Fruit fly (Drosophila melanogaster) whole organism, embryonic: ENCODE data around the gene akirin.

Source experiments
- Adf1 ChIP-seq: fragments of 200-800 bp; sonication (Bioruptor generic); IDR thresholded peaks from 2 replicates; pipeline ENCODE4 v1.3.6; 2022; ENCODE audit warnings: missing biosample characterization, missing genetic modification characterization
- Atf-2 ChIP-seq: fragments of 200-800 bp; sonication (Bioruptor generic); optimal IDR thresholded peaks from 2 replicates; lab custom pipeline; 2016; ENCODE audit warnings: missing biosample characterization, missing genetic modification characterization
- Atf6 ChIP-seq: fragments of 200-800 bp; sonication (Bioruptor generic); IDR thresholded peaks from 2 replicates; pipeline ENCODE4 v1.3.6; 2022; ENCODE audit warnings: missing biosample characterization, missing genetic modification characterization
- CG10321 ChIP-seq: fragments of 200-800 bp; sonication (Bioruptor generic); IDR thresholded peaks from 2 replicates; pipeline ENCODE4 v1.3.6; 2022; ENCODE audit warnings: missing biosample characterization, missing genetic modification characterization
- CG10979 ChIP-seq: fragments of 200-800 bp; sonication (Bioruptor generic); optimal IDR thresholded peaks from 2 replicates; lab custom pipeline; 2018; ENCODE audit warnings: missing biosample characterization, mild to moderate bottlenecking, missing genetic modification characterization, moderate library complexity
- CG12236 ChIP-seq: fragments of 200-800 bp; sonication (Bioruptor generic); optimal IDR thresholded peaks from 2 replicates; lab custom pipeline; 2016; ENCODE audit warnings: missing biosample characterization, missing genetic modification characterization
- CG14965 ChIP-seq: fragments of 200-800 bp; sonication (Bioruptor generic); optimal IDR thresholded peaks from 2 replicates; lab custom pipeline; 2016; ENCODE audit warnings: missing biosample characterization, missing genetic modification characterization, borderline replicate concordance
- CG1602 ChIP-seq: fragments of 200-800 bp; sonication (Bioruptor generic); optimal IDR thresholded peaks from 3 replicates; lab custom pipeline; 2016; ENCODE audit warnings: missing biosample characterization, missing genetic modification characterization
- CG1603 ChIP-seq: fragments of 200-800 bp; sonication (Bioruptor generic); optimal IDR thresholded peaks from 2 replicates; lab custom pipeline; 2019; ENCODE audit warnings: missing biosample characterization, mild to moderate bottlenecking, missing genetic modification characterization, moderate library complexity
- CG16815 ChIP-seq: fragments of 200-800 bp; sonication (Bioruptor generic); optimal IDR thresholded peaks from 3 replicates; lab custom pipeline; 2017; ENCODE audit warnings: missing biosample characterization, mild to moderate bottlenecking, missing genetic modification characterization
- CG17361 ChIP-seq: fragments of 200-800 bp; sonication (Bioruptor generic); IDR thresholded peaks from 3 replicates; pipeline ENCODE4 v1.3.6; 2022; ENCODE audit warnings: missing biosample characterization, missing genetic modification characterization
- CG18011 ChIP-seq: fragments of 200-800 bp; sonication (Bioruptor generic); optimal IDR thresholded peaks from 2 replicates; lab custom pipeline; 2017; ENCODE audit warnings: missing biosample characterization, missing genetic modification characterization, mild to moderate bottlenecking, moderate library complexity, missing genotype
- CG3065 ChIP-seq: fragments of 200-800 bp; sonication (Bioruptor generic); optimal IDR thresholded peaks from 2 replicates; lab custom pipeline; 2016; ENCODE audit warnings: missing biosample characterization, missing genetic modification characterization
- CG32532 ChIP-seq: fragments of 200-800 bp; sonication (Bioruptor generic); IDR thresholded peaks from 2 replicates; pipeline ENCODE4 v1.3.6; 2022; ENCODE audit warnings: missing biosample characterization, missing genetic modification characterization
- CG34422 ChIP-seq: fragments of 200-800 bp; sonication (Bioruptor generic); IDR thresholded peaks from 3 replicates; pipeline ENCODE4 v1.3.6; 2022; ENCODE audit warnings: missing biosample characterization, missing genetic modification characterization
- CG4282 ChIP-seq: fragments of 200-800 bp; sonication (Bioruptor generic); optimal IDR thresholded peaks from 2 replicates; lab custom pipeline; 2016; ENCODE audit warnings: missing biosample characterization, missing genetic modification characterization
- CG4424 ChIP-seq: fragments of 200-800 bp; sonication (Bioruptor generic); optimal IDR thresholded peaks from 3 replicates; lab custom pipeline; 2016; ENCODE audit warnings: missing biosample characterization, missing genetic modification characterization
- CG5953 ChIP-seq: fragments of 200-800 bp; sonication (Bioruptor generic); IDR thresholded peaks from 2 replicates; pipeline ENCODE4 v1.3.6; 2022; ENCODE audit warnings: missing biosample characterization, missing genetic modification characterization
- CG7839 ChIP-seq: fragments of 200-800 bp; sonication (Bioruptor generic); optimal IDR thresholded peaks from 3 replicates; lab custom pipeline; 2018; ENCODE audit warnings: missing biosample characterization, mild to moderate bottlenecking, missing genetic modification characterization, moderate library complexity
- CG8290 ChIP-seq, 3 experiments: fragments of 200-800 bp; sonication (Bioruptor generic); optimal IDR thresholded peaks; 2 replicates each; lab custom pipeline; 2016 to 2019; ENCODE audit warnings: missing biosample characterization in 3 of 3, missing genetic modification characterization in 3 of 3, mild to moderate bottlenecking in 2 of 3, moderate library complexity in 1 of 3
- CG9797 ChIP-seq: fragments of 200-800 bp; sonication (Bioruptor generic); optimal IDR thresholded peaks from 3 replicates; lab custom pipeline; 2018; ENCODE audit warnings: missing biosample characterization, mild to moderate bottlenecking, missing genetic modification characterization
- CrebB ChIP-seq: fragments of 200-800 bp; sonication (Bioruptor generic); optimal IDR thresholded peaks from 3 replicates; lab custom pipeline; 2018; ENCODE audit warnings: missing biosample characterization, mild to moderate bottlenecking, missing genetic modification characterization
- Dek ChIP-seq: fragments of 200-800 bp; sonication (Bioruptor generic); optimal IDR thresholded peaks from 3 replicates; lab custom pipeline; 2019; ENCODE audit warnings: missing biosample characterization, mild to moderate bottlenecking, missing genetic modification characterization, moderate library complexity
- Dfd ChIP-seq, 2 experiments: fragments of >200 bp; optimal IDR thresholded peaks; 2 replicates each; lab custom pipeline; 2017; ENCODE audit warnings: missing biosample characterization in 2 of 2, missing genetic modification characterization in 2 of 2
- Dip3 ChIP-seq: fragments of 200-800 bp; sonication (Bioruptor generic); optimal IDR thresholded peaks from 3 replicates; lab custom pipeline; 2016; ENCODE audit warnings: missing biosample characterization, missing genetic modification characterization
- HmgZ ChIP-seq: fragments of 200-800 bp; sonication (Bioruptor generic); optimal IDR thresholded peaks from 2 replicates; lab custom pipeline; 2018; ENCODE audit warnings: missing biosample characterization, mild to moderate bottlenecking, missing genetic modification characterization
- Hr39 ChIP-seq: fragments of >200 bp; optimal IDR thresholded peaks from 2 replicates; lab custom pipeline; 2017
- Kr ChIP-seq: fragments of 200-800 bp; sonication (Bioruptor generic); optimal IDR thresholded peaks from 2 replicates; lab custom pipeline; 2017; ENCODE audit warnings: missing biosample characterization, mild to moderate bottlenecking, missing genetic modification characterization
- Mad ChIP-seq: fragments of 200-800 bp; sonication (Bioruptor generic); optimal IDR thresholded peaks from 2 replicates; lab custom pipeline; 2016; ENCODE audit warnings: missing biosample characterization, missing genetic modification characterization
- Mes4 ChIP-seq: fragments of 200-800 bp; sonication (Bioruptor generic); optimal IDR thresholded peaks from 2 replicates; lab custom pipeline; 2016; ENCODE audit warnings: missing biosample characterization, missing genetic modification characterization
- Scr ChIP-seq: fragments of 200-800 bp; sonication (Bioruptor generic); IDR thresholded peaks from 2 replicates; pipeline ENCODE4 v1.3.6; 2022; ENCODE audit warnings: missing biosample characterization, missing genetic modification characterization; ENCODE audit not compliant: partially characterized antibody
- Side ChIP-seq: fragments of 200-800 bp; sonication (Bioruptor generic); optimal IDR thresholded peaks from 2 replicates; lab custom pipeline; 2016; ENCODE audit warnings: missing biosample characterization, missing genetic modification characterization
- Vsx1 ChIP-seq: fragments of 200-800 bp; sonication (Bioruptor generic); optimal IDR thresholded peaks from 2 replicates; lab custom pipeline; 2017; ENCODE audit warnings: missing biosample characterization, mild to moderate bottlenecking, missing genetic modification characterization, missing genetic modification reagents
- al ChIP-seq: fragments of 200-800 bp; sonication (Bioruptor generic); IDR thresholded peaks from 2 replicates; pipeline ENCODE4 v1.3.6; 2022; ENCODE audit warnings: missing biosample characterization, missing genetic modification characterization
- ara ChIP-seq: fragments of 200-800 bp; sonication (Bioruptor generic); IDR thresholded peaks from 2 replicates; pipeline ENCODE4 v1.3.6; 2022; ENCODE audit warnings: missing biosample characterization, missing genetic modification characterization
- bowl ChIP-seq: fragments of 200-800 bp; sonication (Bioruptor generic); IDR thresholded peaks from 2 replicates; pipeline ENCODE4 v1.3.6; 2022; ENCODE audit warnings: missing biosample characterization, missing genetic modification characterization
- croc ChIP-seq: fragments of 200-800 bp; sonication (Bioruptor generic); conservative IDR thresholded peaks from 3 replicates; pipeline ENCODE4 v1.3.6; 2022; ENCODE audit warnings: missing biosample characterization, missing genetic modification characterization
- gfzf ChIP-seq: fragments of 200-800 bp; sonication (Bioruptor generic); optimal IDR thresholded peaks from 2 replicates; lab custom pipeline; 2016; ENCODE audit warnings: missing biosample characterization, mild to moderate bottlenecking, missing genetic modification characterization, moderate library complexity
- h ChIP-seq: fragments of >200 bp; optimal IDR thresholded peaks from 2 replicates; lab custom pipeline; 2017
- inv ChIP-seq: fragments of 200-800 bp; sonication (Bioruptor generic); IDR thresholded peaks from 2 replicates; pipeline ENCODE4 v1.3.6; 2022; ENCODE audit warnings: missing biosample characterization, missing genetic modification characterization; ENCODE audit not compliant: partially characterized antibody
- jigr1 ChIP-seq: fragments of 200-800 bp; sonication (Bioruptor generic); IDR thresholded peaks from 3 replicates; pipeline ENCODE4 v1.3.6; 2022; ENCODE audit warnings: missing biosample characterization, missing genetic modification characterization
- kni ChIP-seq: fragments of 200-800 bp; sonication (Bioruptor generic); optimal IDR thresholded peaks from 3 replicates; lab custom pipeline; 2017; ENCODE audit warnings: mild to moderate bottlenecking, missing biosample characterization, missing genetic modification reagents, missing genetic modification characterization
- lbe ChIP-seq: fragments of 200-800 bp; sonication (Bioruptor generic); optimal IDR thresholded peaks from 2 replicates; lab custom pipeline; 2016; ENCODE audit warnings: missing biosample characterization, mild to moderate bottlenecking, missing genetic modification characterization
- mirr ChIP-seq: fragments of 200-800 bp; sonication (Bioruptor generic); optimal IDR thresholded peaks from 3 replicates; lab custom pipeline; 2018; ENCODE audit warnings: missing biosample characterization, mild to moderate bottlenecking, missing genetic modification characterization
- mld ChIP-seq: fragments of 200-800 bp; sonication (Bioruptor generic); IDR thresholded peaks from 3 replicates; pipeline ENCODE4 v1.3.6; 2022; ENCODE audit warnings: missing biosample characterization, missing genetic modification characterization; ENCODE audit not compliant: partially characterized antibody
- oc ChIP-seq: fragments of 200-800 bp; sonication (Bioruptor generic); optimal IDR thresholded peaks from 2 replicates; lab custom pipeline; 2018; ENCODE audit warnings: missing biosample characterization, mild to moderate bottlenecking, missing genetic modification characterization, moderate library complexity
- pzg ChIP-seq: fragments of 200-800 bp; sonication (Bioruptor generic); optimal IDR thresholded peaks from 3 replicates; lab custom pipeline; 2018; ENCODE audit warnings: missing biosample characterization, mild to moderate bottlenecking, missing genetic modification characterization, moderate library complexity
- sens ChIP-seq: fragments of 200-800 bp; sonication (Bioruptor generic); peaks from one replicate; lab custom pipeline; 2016; ENCODE audit warnings: missing biosample characterization, missing genetic modification characterization
- sna ChIP-seq: fragments of 200-800 bp; sonication (Bioruptor generic); IDR thresholded peaks from 2 replicates; pipeline ENCODE4 v1.3.6; 2022; ENCODE audit warnings: missing biosample characterization, missing genetic modification characterization; ENCODE audit not compliant: partially characterized antibody
- vfl ChIP-seq: fragments of 200-800 bp; sonication (Bioruptor generic); optimal IDR thresholded peaks from 2 replicates; lab custom pipeline; 2016; ENCODE audit warnings: missing biosample characterization, missing genetic modification characterization

akirin gene

DNA sequence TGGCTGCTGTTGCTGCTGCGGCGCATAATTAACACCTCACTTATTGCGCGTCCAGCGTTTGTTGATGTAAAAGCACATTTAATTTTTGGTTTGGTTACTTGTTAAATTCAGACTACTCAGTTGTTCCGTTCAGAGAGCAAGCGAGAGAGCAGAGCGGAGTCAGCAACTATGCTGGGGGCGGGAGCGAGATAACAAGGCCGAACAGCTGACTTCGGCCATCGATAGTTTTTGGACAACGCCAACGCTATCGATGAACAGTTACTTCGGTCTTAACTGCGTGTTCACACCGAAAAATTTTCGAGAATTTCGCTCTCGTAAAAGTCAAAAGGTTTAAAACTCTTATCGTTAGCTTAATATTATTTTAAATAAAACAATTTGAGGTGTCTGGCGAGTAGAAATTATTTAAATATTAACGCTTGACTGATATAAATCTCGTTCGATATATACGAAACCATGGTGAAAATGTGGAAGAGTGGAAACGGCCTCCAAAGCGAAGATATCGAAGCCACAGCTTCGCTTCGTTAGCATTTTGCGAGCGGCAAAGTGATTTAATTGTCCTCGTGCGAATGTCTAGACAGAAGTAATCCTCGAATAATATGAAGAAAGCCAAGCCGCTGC lies 11.8 kb downstream of the akirin start, which contains the start of the genes SMSr and smid (continued):
- no peak for TF ChIP-seq oc (tag; lab: Kevin White, UChicago)
- TF ChIP-seq mirr (GFP tag; lab: Kevin White, UChicago) = peak; percentile 19
- no peak for TF ChIP-seq Side
- no peak for TF ChIP-seq Kr (GFP tag; lab: Kevin White, UChicago)
- TF ChIP-seq vfl (GFP tag; lab: Kevin White, UChicago) = peak; percentile 42
- TF ChIP-seq Mad (GFP tag; lab: Kevin White, UChicago) = peak; percentile 79
- TF ChIP-seq HmgZ (tag; lab: Kevin White, UChicago) = peak; percentile 52
- TF ChIP-seq kni (GFP tag; lab: Kevin White, UChicago) = peak; percentile 47
- TF ChIP-seq Atf6 (GFP tag; lab: Robert Waterston, UW) = peak; percentile 52; the same call in 1 of the 2 replicates
- peak; percentile 12 for TF ChIP-seq gfzf (GFP tag; lab: Kevin White, UChicago)
- TF ChIP-seq CG17361 (GFP tag; lab: Robert Waterston, UW) = peak; percentile 82
- TF ChIP-seq sna (GFP tag; lab: Robert Waterston, UW) = peak; percentile 78
- no peak for TF ChIP-seq CG14965 (GFP tag; lab: Kevin White, UChicago)
- peak; percentile 70 for TF ChIP-seq CG32532
- TF ChIP-seq croc (GFP tag; lab: Robert Waterston, UW) = no peak; the same call in 2 of the 3 replicates
- peak; percentile 64 for TF ChIP-seq al
- no peak for TF ChIP-seq CG4282 (GFP tag; lab: Kevin White, UChicago)
- TF ChIP-seq Scr = peak; percentile 92
- TF ChIP-seq CG1602 (GFP tag; lab: Kevin White, UChicago) = peak; percentile 61
- peak; percentile 17 for TF ChIP-seq lbe (GFP tag; lab: Kevin White, UChicago)
- peak; percentile 66 for TF ChIP-seq CG7839
- TF ChIP-seq Adf1 (GFP tag; lab: Robert Waterston, UW) = peak; percentile 43
- no peak for TF ChIP-seq CG10321 (GFP tag; lab: Robert Waterston, UW)
- TF ChIP-seq CG16815 (GFP tag; lab: Kevin White, UChicago) = peak; percentile 19
- peak; percentile 62 for TF ChIP-seq CG10979
- TF ChIP-seq jigr1 (GFP tag; lab: Robert Waterston, UW) = no peak
- no peak for TF ChIP-seq Mes4
- no peak for TF ChIP-seq h
- TF ChIP-seq ara = 0 out of 2 replicates have a peak, but pooled peaks have one; percentile 44
- TF ChIP-seq Dip3 (GFP tag; lab: Kevin White, UChicago) = peak; percentile 62
- TF ChIP-seq CG9797 (GFP tag; lab: Kevin White, UChicago) = peak; percentile 42
- peak; percentile 30 for TF ChIP-seq CG1603 (tag; lab: Kevin White, UChicago)
- TF ChIP-seq CG4424 = peak; percentile 42
- no peak for TF ChIP-seq Hr39 (lab: Kevin White, UChicago)
- peak; percentile 48 for TF ChIP-seq Dek (tag; lab: Kevin White, UChicago)
- TF ChIP-seq CG8290 (GFP tag; optimal IDR thresholded peaks at IDR 0.05; lab: Kevin White, UChicago) = peak; percentile 45
- TF ChIP-seq CG8290 (tag; optimal IDR thresholded peaks at IDR 0.05; lab: Kevin White, UChicago) = peak in 1 of 2 experiments; percentile 4
- TF ChIP-seq Dfd (GFP tag; optimal IDR thresholded peaks at IDR 0.05; lab: Kevin White, UChicago) = peak in 1 of 2 experiments; percentile 52
- TF ChIP-seq CG18011 (GFP tag; lab: Kevin White, UChicago) = peak; percentile 10
- peak; percentile 2 for TF ChIP-seq CrebB (tag; lab: Kevin White, UChicago)
- TF ChIP-seq bowl (GFP tag; lab: Robert Waterston, UW) = no peak
- TF ChIP-seq Atf-2 (GFP tag; lab: Kevin White, UChicago) = no peak
- peak; percentile 88 for TF ChIP-seq inv (GFP tag; lab: Robert Waterston, UW)
- TF ChIP-seq mld = peak; percentile 80
- TF ChIP-seq pzg (GFP tag; lab: Kevin White, UChicago) = peak; percentile 73
- TF ChIP-seq CG5953 (GFP tag; lab: Robert Waterston, UW) = no peak
- TF ChIP-seq sens (GFP tag; lab: Kevin White, UChicago) = peak; percentile 95
- no peak for TF ChIP-seq CG12236 (GFP tag; lab: Kevin White, UChicago)
- TF ChIP-seq CG3065 (GFP tag; lab: Kevin White, UChicago) = peak; percentile 4
- no peak for TF ChIP-seq CG34422
- peak; percentile 26 for TF ChIP-seq Vsx1
